Fruit fly (Drosophila melanogaster) whole organism, embryonic: ENCODE data around the gene CG7377.

Experiments used
- CG12104 ChIP-seq: fragments of 200-800 bp; sonication (Bioruptor generic); optimal IDR thresholded peaks from 3 replicates; lab custom pipeline; 2016; ENCODE audit warnings: missing biosample characterization, missing genetic modification characterization
- CG3065 ChIP-seq: fragments of 200-800 bp; sonication (Bioruptor generic); optimal IDR thresholded peaks from 2 replicates; lab custom pipeline; 2016; ENCODE audit warnings: missing biosample characterization, missing genetic modification characterization
- CG31388 ChIP-seq: fragments of 200-800 bp; sonication (Bioruptor generic); optimal IDR thresholded peaks from 2 replicates; lab custom pipeline; 2016; ENCODE audit warnings: missing biosample characterization, missing genetic modification characterization
- CG4820 ChIP-seq: fragments of 200-800 bp; sonication (Bioruptor generic); optimal IDR thresholded peaks from 3 replicates; lab custom pipeline; 2016; ENCODE audit warnings: missing biosample characterization, missing genetic modification characterization
- Ets65A ChIP-seq: fragments of 200-800 bp; sonication (Bioruptor generic); peaks from one replicate; lab custom pipeline; 2016; ENCODE audit warnings: missing biosample characterization, missing genetic modification characterization
- Hr39 ChIP-seq: fragments of >200 bp; optimal IDR thresholded peaks from 2 replicates; lab custom pipeline; 2017
- Jarid2 ChIP-seq: fragments of 200-800 bp; sonication (Bioruptor generic); optimal IDR thresholded peaks from 3 replicates; lab custom pipeline; 2017; ENCODE audit warnings: mild to moderate bottlenecking, missing biosample characterization, missing genetic modification reagents, missing genetic modification characterization
- Optix ChIP-seq: fragments of 200-800 bp; sonication (Bioruptor generic); IDR thresholded peaks from 3 replicates; pipeline ENCODE4 v1.3.6; 2022; ENCODE audit warnings: missing biosample characterization, missing genetic modification characterization
- Sin3A ChIP-seq: fragments of >200 bp; optimal IDR thresholded peaks from 2 replicates; lab custom pipeline; 2018
- bab2 ChIP-seq: fragments of 200-800 bp; sonication (Bioruptor generic); optimal IDR thresholded peaks from 2 replicates; lab custom pipeline; 2016; ENCODE audit warnings: missing biosample characterization, missing genetic modification characterization
- bsh ChIP-seq, 2 experiments: fragments of 200-800 bp; sonication (Bioruptor generic); optimal IDR thresholded peaks; 2 replicates each; lab custom pipeline; 2017 to 2018; ENCODE audit warnings: mild to moderate bottlenecking in 2 of 2, missing biosample characterization in 2 of 2, missing genetic modification characterization in 2 of 2, moderate library complexity in 1 of 2
- zen ChIP-seq: fragments of 200-800 bp; sonication (Bioruptor generic); optimal IDR thresholded peaks from 3 replicates; lab custom pipeline; 2018; ENCODE audit warnings: missing biosample characterization, mild to moderate bottlenecking, missing genetic modification characterization, moderate library complexity

DNA sequence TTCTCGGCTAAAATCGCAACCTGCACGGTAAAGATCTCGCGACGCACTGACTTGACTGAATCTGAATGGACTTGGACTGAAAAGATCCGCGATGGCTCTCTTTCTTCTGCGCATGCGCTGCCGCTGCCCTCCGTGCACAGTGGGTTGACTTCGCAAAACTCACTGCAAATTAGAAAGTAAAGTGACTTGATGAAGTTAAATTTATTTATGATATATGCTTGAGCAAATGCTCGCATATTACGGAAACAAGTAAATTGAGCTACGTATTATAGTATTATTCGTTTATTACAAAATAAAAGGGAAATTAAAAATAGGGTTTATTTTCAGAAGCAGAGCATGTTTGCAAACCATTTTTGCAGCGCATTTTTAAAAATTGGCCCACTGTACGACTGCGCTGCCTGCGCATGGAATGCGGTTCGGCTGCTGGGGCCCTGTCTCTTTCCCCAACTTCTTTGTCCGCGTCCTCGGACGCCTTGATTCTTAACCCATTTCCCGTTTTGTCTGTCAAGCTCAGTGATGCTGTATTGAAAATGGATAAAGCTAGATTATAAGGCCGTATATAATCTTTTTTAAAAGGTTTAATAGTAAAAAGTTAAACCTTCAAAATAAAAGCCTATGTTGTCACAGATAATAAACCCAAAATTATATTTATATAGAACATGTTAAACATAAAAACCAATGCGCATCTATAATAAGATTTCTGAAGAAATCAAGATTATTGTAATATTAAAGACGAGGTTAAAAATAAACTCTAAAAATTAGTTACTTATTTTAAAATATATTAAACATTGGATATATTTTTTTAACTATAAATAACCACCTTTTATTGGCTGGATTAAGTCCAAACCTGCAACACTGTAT, 1.5 kb upstream of the CG7377 start, which contains the start of gene rt:
- TF ChIP-seq CG31388 (GFP tag; lab: Kevin White, UChicago) (no peak), Hr39 (lab: Kevin White, UChicago) (no peak), Sin3A (no peak), bab2 (peak; percentile 14), Optix (GFP tag; lab: Robert Waterston, UW) (no peak), CG4820 (GFP tag; lab: Kevin White, UChicago) (peak; percentile 48), Ets65A (GFP tag; lab: Kevin White, UChicago) (peak; percentile 23), bsh (GFP tag; optimal IDR thresholded peaks at IDR 0.05; lab: Kevin White, UChicago) (peak; percentile 52 to 77), zen (tag; lab: Kevin White, UChicago) (peak; percentile 6), Jarid2 (no peak), CG12104 (GFP tag; lab: Kevin White, UChicago) (no peak), CG3065 (no peak)
